Worm (Caenorhabditis elegans) whole organism, dauer: Measurements from ENCODE around the gene npr-29.

Experiments used
- unc-62 ChIP-seq: sonication (generic microtip); optimal IDR thresholded peaks from 2 replicates; lab custom pipeline; 2017; ENCODE audit warnings: missing biosample characterization, missing genetic modification reagents, missing genetic modification characterization

Gene npr-29

ce11 chrIII:9215367-9215766 lies at the start of gene npr-29:
Gene npr-29 (minus strand): TSS chrIII:9215467.
- TF ChIP-seq unc-62 (GFP tag; lab: Kevin White, UChicago): no peak

- TF ChIP-seq unc-62 (GFP tag; lab: Kevin White, UChicago): no peak
Measured at ce11 chrIII:9258510-9258909, 43.2 kb upstream of the npr-29 start.

- no peak for TF ChIP-seq unc-62 (GFP tag; lab: Kevin White, UChicago)
Measured at ce11 chrIII:9256961-9257360, 41.7 kb upstream of the npr-29 start, which contains the start of gene M01A8.1. Gene M01A8.1 (plus strand): TSS chrIII:9257261.

- no peak for TF ChIP-seq unc-62 (GFP tag; lab: Kevin White, UChicago)
Measured at ce11 chrIII:9255801-9256200, 40.5 kb upstream of the npr-29 start.

- TF ChIP-seq unc-62 (GFP tag; lab: Kevin White, UChicago): no peak
Measured at ce11 chrIII:9254988-9255387, 39.7 kb upstream of the npr-29 start.

- TF ChIP-seq unc-62 (GFP tag; lab: Kevin White, UChicago): no peak
Measured at ce11 chrIII:9250729-9251128, 35.5 kb upstream of the npr-29 start, which contains the start of gene T02C1.2. Gene T02C1.2 (plus strand): TSS chrIII:9251029.

ce11 chrIII:9247221-9247620 lies 32.0 kb upstream of the npr-29 start, which contains the start of gene T02C1.1:
Gene T02C1.1 (plus strand): TSS chrIII:9247525.
- no peak for TF ChIP-seq unc-62 (GFP tag; lab: Kevin White, UChicago)

- no peak for TF ChIP-seq unc-62 (GFP tag; lab: Kevin White, UChicago)
Measured at ce11 chrIII:9242675-9243074, 27.4 kb upstream of the npr-29 start, which contains the start of gene dat-1. Gene dat-1 (plus strand): TSS chrIII:9242975.

- no peak for TF ChIP-seq unc-62 (GFP tag; lab: Kevin White, UChicago)
Measured at ce11 chrIII:9239983-9240382, 24.7 kb upstream of the npr-29 start, which contains the start of gene saeg-2. Gene saeg-2 (plus strand): TSS chrIII:9240363.

ce11 chrIII:9237626-9238025 lies 22.4 kb upstream of the npr-29 start:
- TF ChIP-seq unc-62 (GFP tag; lab: Kevin White, UChicago): no peak

ce11 chrIII:9236228-9236627 lies 21.0 kb upstream of the npr-29 start, which contains the start of gene T23G5.2:
Gene T23G5.2 (minus strand): TSS chrIII:9236328.
- no peak for TF ChIP-seq unc-62 (GFP tag; lab: Kevin White, UChicago)

ce11 chrIII:9231173-9231572 lies 15.9 kb upstream of the npr-29 start, which contains the start of gene T23G5.3:
Gene T23G5.3 (minus strand): TSS chrIII:9231273.
- no peak for TF ChIP-seq unc-62 (GFP tag; lab: Kevin White, UChicago)

- TF ChIP-seq unc-62 (GFP tag; lab: Kevin White, UChicago): no peak
Measured at ce11 chrIII:9228722-9229121, 13.5 kb upstream of the npr-29 start, which contains the start of gene rnr-1. Gene rnr-1 (minus strand): TSS chrIII:9228798.

ce11 chrIII:9228190-9228589 lies 12.9 kb upstream of the npr-29 start:
- no peak for TF ChIP-seq unc-62 (GFP tag; lab: Kevin White, UChicago)

ce11 chrIII:9224986-9225385 lies 9.7 kb upstream of the npr-29 start:
- no peak for TF ChIP-seq unc-62 (GFP tag; lab: Kevin White, UChicago)

- TF ChIP-seq unc-62 (GFP tag; lab: Kevin White, UChicago): no peak
Measured at ce11 chrIII:9206185-9206584, 9.1 kb downstream of the npr-29 start, which contains the start of gene ZC84.1. Gene ZC84.1 (minus strand): TSS chrIII:9206285.

- no peak for TF ChIP-seq unc-62 (GFP tag; lab: Kevin White, UChicago)
Measured at ce11 chrIII:9201977-9202376, 13.3 kb downstream of the npr-29 start.
